Worm (Caenorhabditis elegans) whole organism, early embryonic: ENCODE results near the gene T01B7.13.
A peak's percentile ranks its signal among the peaks of the same experiment; 100 is the strongest.

Experiments used
- B0310.2 ChIP-seq: sonication (generic microtip); optimal IDR thresholded peaks from 2 replicates; lab custom pipeline; 2016; ENCODE audit warnings: mild to moderate bottlenecking, missing genetic modification characterization, missing compliant biosample characterization
- F13C5.2 ChIP-seq: sonication (generic microtip); optimal IDR thresholded peaks from 2 replicates; lab custom pipeline; 2017; ENCODE audit warnings: mild to moderate bottlenecking, missing genetic modification characterization, inconsistent platforms, missing compliant biosample characterization
- aly-1 ChIP-seq: sonication (generic microtip); optimal IDR thresholded peaks from 2 replicates; lab custom pipeline; 2016; ENCODE audit warnings: missing genetic modification characterization, missing compliant biosample characterization
- ama-1 ChIP-seq: fragments of 150-350 bp; optimal IDR thresholded peaks from 2 replicates; lab custom pipeline; 2014
- ceh-13 ChIP-seq: fragments of 200-800 bp; sonication (Bioruptor generic); optimal IDR thresholded peaks from 2 replicates; lab custom pipeline; 2018; ENCODE audit warnings: mild to moderate bottlenecking, missing genetic modification characterization, missing compliant biosample characterization
- ceh-36 ChIP-seq: sonication (generic microtip); optimal IDR thresholded peaks from 2 replicates; lab custom pipeline; 2016; ENCODE audit warnings: missing genetic modification characterization, inconsistent platforms, missing compliant biosample characterization
- ets-7 ChIP-seq: sonication (generic microtip); optimal IDR thresholded peaks from 2 replicates; lab custom pipeline; 2016; ENCODE audit warnings: missing genotype, missing genetic modification characterization, missing compliant biosample characterization
- flt-1 ChIP-seq: fragments of 200-800 bp; sonication (Bioruptor generic); IDR thresholded peaks from 2 replicates; pipeline ENCODE4 v1.3.6; 2022; ENCODE audit warnings: missing genetic modification characterization, missing compliant biosample characterization
- hmbx-1 ChIP-seq: sonication (generic microtip); optimal IDR thresholded peaks from 2 replicates; lab custom pipeline; 2016; ENCODE audit warnings: mild to moderate bottlenecking, missing genetic modification characterization, missing compliant biosample characterization
- hmg-4 ChIP-seq: fragments of 200-800 bp; sonication (Bioruptor generic); optimal IDR thresholded peaks from 2 replicates; lab custom pipeline; 2018; ENCODE audit warnings: mild to moderate bottlenecking, missing genetic modification characterization, missing compliant biosample characterization
- hnd-1 ChIP-seq: sonication (generic microtip); optimal IDR thresholded peaks from 2 replicates; lab custom pipeline; 2016; ENCODE audit warnings: missing genetic modification characterization, missing compliant biosample characterization
- pes-1 ChIP-seq: fragments of 200-800 bp; sonication (Bioruptor generic); IDR thresholded peaks from 2 replicates; pipeline ENCODE4 v1.3.6; 2022; ENCODE audit warnings: missing genetic modification reagents, missing genetic modification characterization, missing compliant biosample characterization
- scrt-1 ChIP-seq: fragments of 200-800 bp; sonication (Bioruptor generic); IDR thresholded peaks from 2 replicates; pipeline ENCODE4 v1.3.6; 2022; ENCODE audit warnings: missing genetic modification characterization, missing compliant biosample characterization
- sea-1 ChIP-seq: fragments of 200-800 bp; sonication (Bioruptor generic); conservative IDR thresholded peaks from 2 replicates; pipeline ENCODE4 v1.3.6; 2022; ENCODE audit warnings: missing genetic modification characterization, missing compliant biosample characterization
- tbx-11 ChIP-seq: fragments of 200-800 bp; sonication (Bioruptor generic); IDR thresholded peaks from 2 replicates; pipeline ENCODE4 v1.3.6; 2022; ENCODE audit warnings: missing genetic modification characterization, missing compliant biosample characterization
- tbx-37 ChIP-seq: fragments of 200-800 bp; sonication (Bioruptor generic); conservative IDR thresholded peaks from 2 replicates; pipeline ENCODE4 v1.3.6; 2022; ENCODE audit warnings: missing genetic modification reagents, missing genetic modification characterization, missing compliant biosample characterization
- tra-4 ChIP-seq: sonication (generic microtip); optimal IDR thresholded peaks from 2 replicates; lab custom pipeline; 2017; ENCODE audit warnings: missing genetic modification characterization, missing compliant biosample characterization

T01B7.13 gene

DNA sequence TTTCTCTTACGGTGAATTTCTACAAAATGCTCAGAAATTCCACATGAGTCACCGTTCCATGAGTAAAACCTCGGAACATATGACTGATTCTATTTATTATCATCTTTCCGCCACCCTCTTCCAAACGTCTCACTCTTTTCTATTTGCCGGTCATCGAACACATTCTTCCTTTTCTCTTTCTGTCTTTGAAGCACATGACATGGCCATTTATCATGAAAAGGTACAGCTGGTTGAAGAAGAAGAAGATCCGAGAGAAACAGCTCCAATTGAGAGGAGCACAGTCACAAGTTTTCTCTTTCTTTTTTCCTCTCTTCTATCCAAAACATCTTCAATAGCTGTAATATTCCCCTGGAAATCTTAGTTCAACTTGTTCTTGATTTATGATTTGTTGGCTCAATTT is 8.2 kb upstream of the T01B7.13 start, which contains the start of gene cup-16:
Gene cup-16, plus strand, starts transcription at position 132 of the 400 bp plus-strand sequence.
- TF ChIP-seq F13C5.2 (tag; lab: Kevin White, UChicago) = no peak
- TF ChIP-seq flt-1 (GFP tag; lab: Robert Waterston, UW) = no peak
- TF ChIP-seq hmbx-1 (tag; lab: Kevin White, UChicago) = no peak
- TF ChIP-seq ceh-13 (GFP tag; lab: Kevin White, UChicago) = no peak
- no peak for TF ChIP-seq ceh-36 (tag; lab: Kevin White, UChicago)
- TF ChIP-seq sea-1 (GFP tag; lab: Robert Waterston, UW) = no peak
- no peak for TF ChIP-seq B0310.2 (tag; lab: Kevin White, UChicago)
- TF ChIP-seq hnd-1 (tag; lab: Kevin White, UChicago) = no peak
- TF ChIP-seq hmg-4 (GFP tag; lab: Kevin White, UChicago) = no peak

DNA sequence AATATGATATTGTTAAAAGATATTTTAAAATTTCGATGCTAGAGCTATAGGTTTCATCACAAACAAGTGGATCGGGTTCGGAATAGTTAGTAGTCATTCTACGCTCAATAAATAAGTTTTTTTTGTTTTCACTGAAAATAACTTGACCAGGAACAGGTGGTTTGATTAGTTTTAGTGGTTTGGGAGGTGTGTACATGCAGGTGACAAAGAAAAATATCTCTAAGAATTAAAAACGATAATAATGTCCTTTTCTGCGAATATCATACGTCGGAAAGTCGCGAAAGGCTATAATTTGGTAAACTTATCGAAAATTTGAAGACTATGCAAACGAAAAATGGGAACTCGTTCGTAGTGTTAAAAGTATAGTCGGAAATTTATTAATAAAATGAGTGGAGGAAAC is 4.9 kb upstream of the T01B7.13 start, which contains the start of gene srg-15:
Gene srg-15, minus strand, starts transcription at position 101 of the 400 bp plus-strand sequence.
- no peak for TF ChIP-seq pes-1 (GFP tag; lab: Robert Waterston, UW)
- no peak for TF ChIP-seq sea-1 (GFP tag; lab: Robert Waterston, UW)
- TF ChIP-seq tbx-11 = no peak
- no peak for TF ChIP-seq aly-1
- TF ChIP-seq tbx-37 (GFP tag; lab: Robert Waterston, UW) = no peak
- no peak for TF ChIP-seq ceh-36 (tag; lab: Kevin White, UChicago)
- TF ChIP-seq F13C5.2 (tag; lab: Kevin White, UChicago) = no peak
- no peak for TF ChIP-seq tra-4 (tag; lab: Kevin White, UChicago)
- TF ChIP-seq ama-1 (lab: Kevin White, UChicago) = no peak
- no peak for TF ChIP-seq scrt-1 (GFP tag; lab: Robert Waterston, UW)
- no peak for TF ChIP-seq B0310.2 (tag; lab: Kevin White, UChicago)
- no peak for TF ChIP-seq ceh-13 (GFP tag; lab: Kevin White, UChicago)
- no peak for TF ChIP-seq flt-1 (GFP tag; lab: Robert Waterston, UW)
- no peak for TF ChIP-seq ets-7 (tag; lab: Kevin White, UChicago)
- TF ChIP-seq hmbx-1 (tag; lab: Kevin White, UChicago) = no peak
- TF ChIP-seq hnd-1 (tag; lab: Kevin White, UChicago) = no peak
- no peak for TF ChIP-seq hmg-4 (GFP tag; lab: Kevin White, UChicago)

- TF ChIP-seq pes-1 (GFP tag; lab: Robert Waterston, UW) (no peak), hnd-1 (tag; lab: Kevin White, UChicago) (peak; percentile 7), hmbx-1 (tag; lab: Kevin White, UChicago) (peak; percentile 20), F13C5.2 (tag; lab: Kevin White, UChicago) (peak; percentile 46), tra-4 (tag; lab: Kevin White, UChicago) (no peak), sea-1 (GFP tag; lab: Robert Waterston, UW) (0 out of 2 replicates have a peak, but pooled peaks have one; percentile 29), tbx-37 (GFP tag; lab: Robert Waterston, UW) (no peak)
Measured at ce11 chrII:8716231-8716878, 1.2 kb downstream of the T01B7.13 start, which contains the start of the genes cyn-11 and T01B7.5. Gene cyn-11, minus strand, starts transcription at chrII:8716281. Gene T01B7.5, plus strand, starts transcription at chrII:8716828.

DNA sequence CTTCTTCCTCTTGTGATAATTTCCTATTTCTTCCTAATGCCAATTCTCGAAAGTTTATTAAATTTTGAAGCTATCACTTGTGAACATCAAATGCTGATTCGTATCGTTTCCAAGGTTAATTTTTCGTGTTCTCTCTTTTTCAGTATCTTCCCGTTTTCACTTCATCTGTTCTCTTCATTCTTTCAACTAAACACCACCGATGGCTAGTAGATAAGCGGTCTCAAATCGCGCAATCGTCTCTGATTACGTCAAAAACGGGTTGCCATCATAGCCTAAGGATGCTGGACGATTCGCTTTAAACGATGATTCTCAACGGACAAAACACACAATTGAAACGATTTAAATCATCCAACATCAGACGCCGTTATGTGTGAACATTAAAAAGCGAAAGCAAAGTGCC is 2.4 kb downstream of the T01B7.13 start:
- no peak for TF ChIP-seq tra-4 (tag; lab: Kevin White, UChicago)
- no peak for TF ChIP-seq hnd-1 (tag; lab: Kevin White, UChicago)
- no peak for TF ChIP-seq flt-1 (GFP tag; lab: Robert Waterston, UW)
- no peak for TF ChIP-seq F13C5.2 (tag; lab: Kevin White, UChicago)

ce11 chrII:8721955-8722524 is 6.8 kb downstream of the T01B7.13 start, which contains the start of gene trcs-2:
Gene trcs-2, plus strand, starts transcription at chrII:8722474.
- TF ChIP-seq sea-1 (GFP tag; lab: Robert Waterston, UW) (no peak), tra-4 (tag; lab: Kevin White, UChicago) (no peak), ceh-13 (GFP tag; lab: Kevin White, UChicago) (no peak), hnd-1 (tag; lab: Kevin White, UChicago) (no peak), ets-7 (tag; lab: Kevin White, UChicago) (no peak), hmbx-1 (tag; lab: Kevin White, UChicago) (no peak), ama-1 (lab: Kevin White, UChicago) (no peak), pes-1 (GFP tag; lab: Robert Waterston, UW) (no peak), hmg-4 (GFP tag; lab: Kevin White, UChicago) (no peak), tbx-11 (no peak), tbx-37 (GFP tag; lab: Robert Waterston, UW) (no peak), flt-1 (GFP tag; lab: Robert Waterston, UW) (no peak), scrt-1 (GFP tag; lab: Robert Waterston, UW) (no peak)

DNA sequence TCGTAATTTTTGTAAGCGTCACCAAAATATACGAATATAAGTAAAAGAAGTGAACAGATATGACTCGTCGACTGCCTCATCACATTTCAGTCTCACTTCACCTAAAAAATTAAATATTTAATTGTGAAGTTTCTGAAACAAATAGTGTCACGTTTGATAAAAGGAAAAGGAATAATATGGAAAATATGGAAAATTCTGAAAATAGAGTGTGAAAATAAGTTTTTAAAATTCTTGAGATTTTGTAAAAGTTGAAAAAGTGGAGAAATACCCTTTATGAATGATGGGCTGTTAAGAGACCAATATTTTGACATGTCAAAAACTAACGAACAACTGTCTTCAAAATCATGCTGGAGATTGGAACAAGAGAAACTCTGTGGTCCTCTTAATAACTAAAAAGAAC is 11.5 kb downstream of the T01B7.13 start, which contains the start of gene T01B7.9:
Gene T01B7.9, minus strand, starts transcription at position 101 of the 400 bp plus-strand sequence.
- no peak for TF ChIP-seq tbx-11
- TF ChIP-seq hmg-4 (GFP tag; lab: Kevin White, UChicago) = no peak

ce11 chrII:8730281-8730680 is 15.1 kb downstream of the T01B7.13 start:
- TF ChIP-seq ets-7 (tag; lab: Kevin White, UChicago) = no peak
- no peak for TF ChIP-seq ceh-13 (GFP tag; lab: Kevin White, UChicago)
- TF ChIP-seq tra-4 (tag; lab: Kevin White, UChicago) = no peak
- no peak for TF ChIP-seq tbx-11
- no peak for TF ChIP-seq aly-1
- no peak for TF ChIP-seq pes-1 (GFP tag; lab: Robert Waterston, UW)
- no peak for TF ChIP-seq B0310.2 (tag; lab: Kevin White, UChicago)
- TF ChIP-seq F13C5.2 (tag; lab: Kevin White, UChicago) = no peak
- no peak for TF ChIP-seq hnd-1 (tag; lab: Kevin White, UChicago)
- TF ChIP-seq ceh-36 (tag; lab: Kevin White, UChicago) = no peak
- TF ChIP-seq tbx-37 (GFP tag; lab: Robert Waterston, UW) = no peak
- TF ChIP-seq sea-1 (GFP tag; lab: Robert Waterston, UW) = no peak
- TF ChIP-seq ama-1 (lab: Kevin White, UChicago) = no peak
- TF ChIP-seq flt-1 (GFP tag; lab: Robert Waterston, UW) = no peak
- TF ChIP-seq hmg-4 (GFP tag; lab: Kevin White, UChicago) = no peak
- TF ChIP-seq hmbx-1 (tag; lab: Kevin White, UChicago) = no peak
- TF ChIP-seq scrt-1 (GFP tag; lab: Robert Waterston, UW) = no peak
